Fruit fly (Drosophila melanogaster) whole organism, embryonic: Measurements from ENCODE around the gene Lasp.

Experiments used
- Atf6 ChIP-seq: fragments of 200-800 bp; sonication (Bioruptor generic); IDR thresholded peaks from 2 replicates; pipeline ENCODE4 v1.3.6; 2022; ENCODE audit warnings: missing biosample characterization, missing genetic modification characterization
- CG10431 ChIP-seq: fragments of 200-800 bp; sonication (Bioruptor generic); optimal IDR thresholded peaks from 3 replicates; lab custom pipeline; 2018; ENCODE audit warnings: missing biosample characterization, mild to moderate bottlenecking, missing genetic modification characterization
- CG10543 ChIP-seq: fragments of 200-800 bp; sonication (Bioruptor generic); optimal IDR thresholded peaks from 3 replicates; lab custom pipeline; 2017; ENCODE audit warnings: missing biosample characterization, mild to moderate bottlenecking, missing genetic modification characterization, moderate library complexity
- CG12942 ChIP-seq: fragments of 200-800 bp; sonication (Bioruptor generic); optimal IDR thresholded peaks from 3 replicates; lab custom pipeline; 2016; ENCODE audit warnings: missing biosample characterization, missing genetic modification characterization
- CG14860 ChIP-seq: fragments of 200-800 bp; sonication (Bioruptor generic); IDR thresholded peaks from 3 replicates; pipeline ENCODE4 v1.3.6; 2022; ENCODE audit warnings: missing biosample characterization, missing genetic modification characterization; ENCODE audit not compliant: partially characterized antibody
- CG14965 ChIP-seq: fragments of 200-800 bp; sonication (Bioruptor generic); optimal IDR thresholded peaks from 2 replicates; lab custom pipeline; 2016; ENCODE audit warnings: missing biosample characterization, missing genetic modification characterization, borderline replicate concordance
- CG15073 ChIP-seq: fragments of 200-800 bp; sonication (Bioruptor generic); optimal IDR thresholded peaks from 2 replicates; lab custom pipeline; 2016; ENCODE audit warnings: missing biosample characterization, missing genetic modification characterization
- CG16779 ChIP-seq: fragments of 200-800 bp; sonication (Bioruptor generic); IDR thresholded peaks from 2 replicates; pipeline ENCODE4 v1.3.6; 2022; ENCODE audit warnings: missing biosample characterization, missing genetic modification characterization
- CG16815 ChIP-seq: fragments of 200-800 bp; sonication (Bioruptor generic); optimal IDR thresholded peaks from 3 replicates; lab custom pipeline; 2017; ENCODE audit warnings: missing biosample characterization, mild to moderate bottlenecking, missing genetic modification characterization
- CG17328 ChIP-seq: fragments of 200-800 bp; sonication (Bioruptor generic); IDR thresholded peaks from 2 replicates; pipeline ENCODE4 v1.3.6; 2022; ENCODE audit warnings: missing biosample characterization, missing genetic modification characterization
- CG17361 ChIP-seq: fragments of 200-800 bp; sonication (Bioruptor generic); IDR thresholded peaks from 3 replicates; pipeline ENCODE4 v1.3.6; 2022; ENCODE audit warnings: missing biosample characterization, missing genetic modification characterization
- CG2678 ChIP-seq: fragments of 200-800 bp; sonication (Bioruptor generic); optimal IDR thresholded peaks from 3 replicates; lab custom pipeline; 2019; ENCODE audit warnings: missing biosample characterization, mild to moderate bottlenecking, missing genetic modification characterization, moderate library complexity
- CG3065 ChIP-seq: fragments of 200-800 bp; sonication (Bioruptor generic); optimal IDR thresholded peaks from 2 replicates; lab custom pipeline; 2016; ENCODE audit warnings: missing biosample characterization, missing genetic modification characterization
- CG31441 ChIP-seq: fragments of 200-800 bp; sonication (Bioruptor generic); IDR thresholded peaks from 2 replicates; pipeline ENCODE4 v1.3.6; 2022; ENCODE audit warnings: missing biosample characterization, missing genetic modification characterization
- CG33557 ChIP-seq: fragments of 200-800 bp; sonication (Bioruptor generic); optimal IDR thresholded peaks from 2 replicates; lab custom pipeline; 2019; ENCODE audit warnings: missing biosample characterization, mild to moderate bottlenecking, missing genetic modification characterization, moderate library complexity
- CG3847 ChIP-seq: fragments of 200-800 bp; sonication (Bioruptor generic); IDR thresholded peaks from 2 replicates; pipeline ENCODE4 v1.3.6; 2022; ENCODE audit warnings: missing biosample characterization, missing genetic modification characterization
- CG9876 ChIP-seq: fragments of 200-800 bp; sonication (Bioruptor generic); optimal IDR thresholded peaks from 2 replicates; lab custom pipeline; 2016; ENCODE audit warnings: missing biosample characterization, missing genetic modification characterization
- CHES-1-like ChIP-seq: fragments of 200-800 bp; sonication (Bioruptor generic); optimal IDR thresholded peaks from 2 replicates; lab custom pipeline; 2016; ENCODE audit warnings: missing biosample characterization, missing genetic modification characterization
- Dek ChIP-seq: fragments of 200-800 bp; sonication (Bioruptor generic); optimal IDR thresholded peaks from 3 replicates; lab custom pipeline; 2019; ENCODE audit warnings: missing biosample characterization, mild to moderate bottlenecking, missing genetic modification characterization, moderate library complexity
- Dfd ChIP-seq, 2 experiments: fragments of >200 bp; optimal IDR thresholded peaks; 2 replicates each; lab custom pipeline; 2017; ENCODE audit warnings: missing biosample characterization in 2 of 2, missing genetic modification characterization in 2 of 2
- Drgx ChIP-seq: fragments of 200-800 bp; sonication (Bioruptor generic); IDR thresholded peaks from 2 replicates; pipeline ENCODE4 v1.3.6; 2022; ENCODE audit warnings: missing biosample characterization, missing genetic modification characterization
- E2f2 ChIP-seq: fragments of 200-800 bp; sonication (Bioruptor generic); IDR thresholded peaks from 2 replicates; pipeline ENCODE4 v1.3.6; 2022; ENCODE audit warnings: missing biosample characterization, missing genetic modification characterization
- HLHmδ ChIP-seq: fragments of 200-800 bp; sonication (Bioruptor generic); optimal IDR thresholded peaks from 2 replicates; lab custom pipeline; 2018; ENCODE audit warnings: missing biosample characterization, mild to moderate bottlenecking, missing genetic modification characterization, moderate library complexity
- Hey ChIP-seq: fragments of 200-800 bp; sonication (Bioruptor generic); optimal IDR thresholded peaks from 3 replicates; lab custom pipeline; 2018; ENCODE audit warnings: missing biosample characterization, mild to moderate bottlenecking, missing genetic modification characterization
- Hr78 ChIP-seq, 2 experiments: fragments of 200-800 bp in 1 of 2; fragments of >200 bp in 1 of 2; sonication (Bioruptor generic) in 1 of 2; optimal IDR thresholded peaks; 2 replicates each; lab custom pipeline; 2017 to 2019; ENCODE audit warnings: missing biosample characterization in 2 of 2, missing genetic modification characterization in 2 of 2, mild to moderate bottlenecking in 1 of 2, moderate library complexity in 1 of 2
- Max ChIP-seq: fragments of 200-800 bp; sonication (Bioruptor generic); optimal IDR thresholded peaks from 2 replicates; lab custom pipeline; 2016; ENCODE audit warnings: missing biosample characterization, mild to moderate bottlenecking, missing genetic modification characterization
- Mes4 ChIP-seq: fragments of 200-800 bp; sonication (Bioruptor generic); optimal IDR thresholded peaks from 2 replicates; lab custom pipeline; 2016; ENCODE audit warnings: missing biosample characterization, missing genetic modification characterization
- Mrtf ChIP-seq: fragments of 200-800 bp; sonication (Bioruptor generic); IDR thresholded peaks from 3 replicates; pipeline ENCODE4 v1.3.6; 2022; ENCODE audit warnings: missing biosample characterization, missing genetic modification characterization
- Spps ChIP-seq: fragments of 200-800 bp; sonication (Bioruptor generic); optimal IDR thresholded peaks from 2 replicates; lab custom pipeline; 2018; ENCODE audit warnings: missing biosample characterization, mild to moderate bottlenecking, missing genetic modification characterization
- Taf1 ChIP-seq: fragments of 200-800 bp; sonication (Bioruptor generic); IDR thresholded peaks from 2 replicates; pipeline ENCODE4 v1.3.6; 2022; ENCODE audit warnings: missing biosample characterization, missing genetic modification characterization
- az2 ChIP-seq: fragments of 200-800 bp; sonication (Bioruptor generic); optimal IDR thresholded peaks from 3 replicates; lab custom pipeline; 2016; ENCODE audit warnings: missing biosample characterization, missing genetic modification characterization
- caup ChIP-seq: fragments of 200-800 bp; sonication (Bioruptor generic); optimal IDR thresholded peaks from 3 replicates; lab custom pipeline; 2017; ENCODE audit warnings: missing biosample characterization, mild to moderate bottlenecking, missing genetic modification characterization, moderate library complexity; ENCODE audit not compliant: severe bottlenecking
- chif ChIP-seq, 2 experiments: fragments of 200-800 bp; sonication (Bioruptor generic); optimal IDR thresholded peaks; 3 replicates each; lab custom pipeline; 2016; ENCODE audit warnings: missing biosample characterization in 2 of 2, missing genetic modification characterization in 2 of 2
- croc ChIP-seq: fragments of 200-800 bp; sonication (Bioruptor generic); conservative IDR thresholded peaks from 3 replicates; pipeline ENCODE4 v1.3.6; 2022; ENCODE audit warnings: missing biosample characterization, missing genetic modification characterization
- dmrt11E ChIP-seq: fragments of 200-800 bp; sonication (Bioruptor generic); optimal IDR thresholded peaks from 3 replicates; lab custom pipeline; 2018; ENCODE audit warnings: missing biosample characterization, mild to moderate bottlenecking, missing genetic modification characterization, moderate library complexity
- dmrt99B ChIP-seq: fragments of 200-800 bp; sonication (Bioruptor generic); optimal IDR thresholded peaks from 2 replicates; lab custom pipeline; 2018; ENCODE audit warnings: missing biosample characterization, mild to moderate bottlenecking, missing genetic modification characterization, moderate library complexity
- fd64A ChIP-seq: fragments of 200-800 bp; sonication (Bioruptor generic); optimal IDR thresholded peaks from 3 replicates; lab custom pipeline; 2018; ENCODE audit warnings: missing biosample characterization, mild to moderate bottlenecking, missing genetic modification characterization
- gcm ChIP-seq: fragments of 200-800 bp; sonication (Bioruptor generic); optimal IDR thresholded peaks from 2 replicates; lab custom pipeline; 2019; ENCODE audit warnings: missing biosample characterization, mild to moderate bottlenecking, missing genetic modification characterization, moderate library complexity
- grau ChIP-seq: fragments of 200-800 bp; optimal IDR thresholded peaks from 3 replicates; lab custom pipeline; 2019; ENCODE audit warnings: missing biosample characterization, mild to moderate bottlenecking, missing genetic modification characterization, moderate library complexity
- inv ChIP-seq: fragments of 200-800 bp; sonication (Bioruptor generic); IDR thresholded peaks from 2 replicates; pipeline ENCODE4 v1.3.6; 2022; ENCODE audit warnings: missing biosample characterization, missing genetic modification characterization; ENCODE audit not compliant: partially characterized antibody
- kay ChIP-seq: fragments of 200-800 bp; sonication (Bioruptor generic); optimal IDR thresholded peaks from 2 replicates; lab custom pipeline; 2016; ENCODE audit warnings: missing biosample characterization, missing genetic modification characterization
- ken ChIP-seq: fragments of 200-800 bp; sonication (Bioruptor generic); IDR thresholded peaks from 3 replicates; pipeline ENCODE4 v1.3.6; 2022; ENCODE audit warnings: missing biosample characterization, missing genetic modification characterization
- peb ChIP-seq: fragments of 200-800 bp; sonication (Bioruptor generic); IDR thresholded peaks from 2 replicates; pipeline ENCODE4 v1.3.6; 2022; ENCODE audit warnings: missing biosample characterization, missing genetic modification characterization
- pum ChIP-seq: fragments of 200-800 bp; sonication (Bioruptor generic); optimal IDR thresholded peaks from 2 replicates; lab custom pipeline; 2016; ENCODE audit warnings: missing biosample characterization, missing genetic modification characterization
- sisA ChIP-seq: fragments of 200-800 bp; sonication (Bioruptor generic); IDR thresholded peaks from 2 replicates; pipeline ENCODE4 v1.3.6; 2022; ENCODE audit warnings: missing biosample characterization, missing genetic modification characterization
- slbo ChIP-seq: fragments of 200-800 bp; sonication (Bioruptor generic); IDR thresholded peaks from 2 replicates; pipeline ENCODE4 v1.3.6; 2022; ENCODE audit warnings: missing biosample characterization, missing genetic modification characterization
- stwl ChIP-seq: fragments of 200-800 bp; sonication (Bioruptor generic); optimal IDR thresholded peaks from 3 replicates; lab custom pipeline; 2018; ENCODE audit warnings: missing biosample characterization, mild to moderate bottlenecking, missing genetic modification characterization, moderate library complexity
- tgo ChIP-seq: fragments of 200-800 bp; sonication (Bioruptor generic); IDR thresholded peaks from 3 replicates; pipeline ENCODE4 v1.3.6; 2022; ENCODE audit warnings: missing biosample characterization, missing genetic modification characterization
- tin ChIP-seq: fragments of 200-800 bp; sonication (Bioruptor generic); optimal IDR thresholded peaks from 3 replicates; lab custom pipeline; 2016; ENCODE audit warnings: missing biosample characterization, missing genetic modification characterization
- toy ChIP-seq: fragments of 200-800 bp; sonication (Bioruptor generic); IDR thresholded peaks from 2 replicates; pipeline ENCODE4 v1.3.6; 2022; ENCODE audit warnings: missing biosample characterization, missing genetic modification characterization

The Lasp gene

dm6 chr3L:16743906-16744704 lies 32.6 kb upstream of the Lasp start (continued):
- TF ChIP-seq CG14965 (no peak), Dek (tag; lab: Kevin White, UChicago) (no peak), inv (GFP tag; lab: Robert Waterston, UW) (no peak), CG15073 (GFP tag; lab: Kevin White, UChicago) (no peak), CHES-1-like (no peak), chif (GFP tag; optimal IDR thresholded peaks at IDR 0.05; lab: Kevin White, UChicago) (peak in 1 of 2 experiments; percentile 1), dmrt99B (tag; lab: Kevin White, UChicago) (peak; percentile 29), peb (GFP tag; lab: Robert Waterston, UW) (no peak), Mes4 (GFP tag; lab: Kevin White, UChicago) (no peak), HLHmδ (GFP tag; lab: Kevin White, UChicago) (peak; percentile 56), CG12942 (no peak), E2f2 (no peak), grau (tag; lab: Kevin White, UChicago) (peak; percentile 94), Atf6 (GFP tag; lab: Robert Waterston, UW) (no peak), Hey (tag; lab: Kevin White, UChicago) (no peak), Spps (tag; lab: Kevin White, UChicago) (peak; percentile 32), CG31441 (GFP tag; lab: Robert Waterston, UW) (peak; percentile 46; the same call in 1 of the 2 replicates), CG16779 (GFP tag; lab: Robert Waterston, UW) (no peak), fd64A (GFP tag; lab: Kevin White, UChicago) (peak; percentile 0), Hr78 (GFP tag; optimal IDR thresholded peaks at IDR 0.05; lab: Kevin White, UChicago) (no peak), ken (GFP tag; lab: Robert Waterston, UW) (no peak), toy (GFP tag; lab: Robert Waterston, UW) (no peak), tin (GFP tag; lab: Kevin White, UChicago) (no peak), kay (no peak), CG33557 (peak; percentile 13), Drgx (GFP tag; lab: Robert Waterston, UW) (no peak), Max (GFP tag; lab: Kevin White, UChicago) (no peak), gcm (GFP tag; lab: Kevin White, UChicago) (no peak), tgo (no peak), CG17328 (GFP tag; lab: Robert Waterston, UW) (peak; percentile 31; the same call in 1 of the 2 replicates), CG3065 (no peak), CG14860 (no peak), caup (GFP tag; lab: Kevin White, UChicago) (no peak), CG10543 (GFP tag; lab: Kevin White, UChicago) (no peak), pum (no peak), CG10431 (no peak), CG17361 (0 out of 3 replicates have a peak, but pooled peaks have one; percentile 37), CG9876 (no peak), az2 (no peak), CG16815 (GFP tag; lab: Kevin White, UChicago) (no peak), slbo (no peak), croc (no peak), sisA (GFP tag; lab: Robert Waterston, UW) (no peak), Taf1 (GFP tag; lab: Robert Waterston, UW) (no peak), Dfd (GFP tag; optimal IDR thresholded peaks at IDR 0.05; lab: Kevin White, UChicago) (no peak), Mrtf (no peak), stwl (peak; percentile 2), dmrt11E (tag; lab: Kevin White, UChicago) (peak; percentile 64), CG2678 (peak; percentile 36), CG3847 (GFP tag; lab: Robert Waterston, UW) (no peak)
